Worm (Caenorhabditis elegans) whole organism, late embryonic: ENCODE results near the gene F59E11.2.

Source experiments
- C08G9.2 ChIP-seq: sonication (generic microtip); optimal IDR thresholded peaks from 2 replicates; lab custom pipeline; 2016; ENCODE audit warnings: mild to moderate bottlenecking, missing genetic modification characterization, moderate library complexity, missing compliant biosample characterization
- K02D7.2 ChIP-seq: sonication (generic microtip); optimal IDR thresholded peaks from 2 replicates; lab custom pipeline; 2017; ENCODE audit warnings: mild to moderate bottlenecking, missing genetic modification characterization, missing compliant biosample characterization
- Y22D7AL.16 ChIP-seq: sonication (generic microtip); optimal IDR thresholded peaks from 2 replicates; lab custom pipeline; 2016; ENCODE audit warnings: missing genetic modification characterization, missing compliant biosample characterization
- ceh-18 ChIP-seq: sonication (generic microtip); optimal IDR thresholded peaks from 2 replicates; lab custom pipeline; 2016; ENCODE audit warnings: missing genetic modification characterization, missing compliant biosample characterization
- ceh-30 ChIP-seq: fragments of 150-350 bp; optimal IDR thresholded peaks from 2 replicates; lab custom pipeline; 2014; ENCODE audit warnings: missing biosample characterization, missing genetic modification characterization
- ceh-9 ChIP-seq: sonication (generic microtip); optimal IDR thresholded peaks from 2 replicates; lab custom pipeline; 2016; ENCODE audit warnings: mild to moderate bottlenecking, missing genetic modification characterization, inconsistent platforms, missing compliant biosample characterization
- che-1 ChIP-seq: sonication (generic microtip); optimal IDR thresholded peaks from 2 replicates; lab custom pipeline; 2016; ENCODE audit warnings: mild to moderate bottlenecking, missing genetic modification characterization, missing compliant biosample characterization
- dve-1 ChIP-seq: sonication (generic microtip); optimal IDR thresholded peaks from 2 replicates; lab custom pipeline; 2017; ENCODE audit warnings: antibody characterized with exemption, mild to moderate bottlenecking, missing genetic modification characterization, missing compliant biosample characterization
- eyg-1 ChIP-seq: sonication (generic microtip); optimal IDR thresholded peaks from 2 replicates; lab custom pipeline; 2016; ENCODE audit warnings: missing genotype, missing genetic modification characterization, missing compliant biosample characterization
- fkh-10 ChIP-seq: fragments of 150-350 bp; optimal IDR thresholded peaks from 2 replicates; lab custom pipeline; 2014; ENCODE audit warnings: missing biosample characterization, missing genetic modification reagents, missing genetic modification characterization
- hlh-30 ChIP-seq: sonication (generic microtip); optimal IDR thresholded peaks from 2 replicates; lab custom pipeline; 2017; ENCODE audit warnings: antibody characterized with exemption, missing genetic modification characterization, missing compliant biosample characterization; ENCODE audit not compliant: insufficient read depth
- lin-11 ChIP-seq: fragments of 200-800 bp; sonication (Bioruptor generic); optimal IDR thresholded peaks from 2 replicates; lab custom pipeline; 2018; ENCODE audit warnings: mild to moderate bottlenecking, missing genetic modification characterization, missing compliant biosample characterization
- madf-2 ChIP-seq: sonication (generic microtip); optimal IDR thresholded peaks from 2 replicates; lab custom pipeline; 2017; ENCODE audit warnings: missing genetic modification characterization, missing compliant biosample characterization
- nhr-232 ChIP-seq: sonication (generic microtip); optimal IDR thresholded peaks from 2 replicates; lab custom pipeline; 2016; ENCODE audit warnings: missing genetic modification characterization, missing compliant biosample characterization
- odd-2 ChIP-seq: sonication (generic microtip); optimal IDR thresholded peaks from 2 replicates; lab custom pipeline; 2017; ENCODE audit warnings: antibody characterized with exemption, mild to moderate bottlenecking, missing genetic modification characterization, missing compliant biosample characterization
- pag-3 ChIP-seq: sonication (generic microtip); optimal IDR thresholded peaks from 2 replicates; lab custom pipeline; 2016; ENCODE audit warnings: missing compliant biosample characterization, missing genetic modification characterization, borderline replicate concordance
- pax-1 ChIP-seq: fragments of 150-350 bp; optimal IDR thresholded peaks from 2 replicates; lab custom pipeline; 2014; ENCODE audit warnings: missing biosample characterization, missing genetic modification characterization
- pha-4 ChIP-seq: fragments of 150-350 bp; optimal IDR thresholded peaks from 2 replicates; lab custom pipeline; 2018; ENCODE audit warnings: missing biosample characterization, missing genetic modification reagents, missing genetic modification characterization
- pqm-1 ChIP-seq: sonication (generic microtip); optimal IDR thresholded peaks from 2 replicates; lab custom pipeline; 2016; ENCODE audit warnings: missing genetic modification characterization, missing compliant biosample characterization
- pros-1 ChIP-seq: fragments of 150-350 bp; optimal IDR thresholded peaks from 2 replicates; lab custom pipeline; 2014; ENCODE audit warnings: missing biosample characterization, missing genetic modification reagents, missing genetic modification characterization
- sdc-2 ChIP-seq: sonication (generic microtip); optimal IDR thresholded peaks from 2 replicates; lab custom pipeline; 2016; ENCODE audit warnings: missing genotype, missing genetic modification characterization, missing compliant biosample characterization
- unc-3 ChIP-seq, 2 experiments: fragments of 200-800 bp in 1 of 2; sonication (Bioruptor generic) in 1 of 2; sonication (generic microtip) in 1 of 2; conservative IDR thresholded peaks in 1 of 2; optimal IDR thresholded peaks in 1 of 2; 2 replicates each; pipeline versions ENCODE4 v1.3.6 to Lab custom; 2016 to 2022; ENCODE audit warnings: missing compliant biosample characterization in 2 of 2, missing genetic modification characterization in 2 of 2, missing genetic modification reagents in 1 of 2
- ztf-16 ChIP-seq: sonication (generic microtip); optimal IDR thresholded peaks from 2 replicates; lab custom pipeline; 2017; ENCODE audit warnings: missing genetic modification characterization, missing compliant biosample characterization

The F59E11.2 gene

ce11 chrV:9035685-9036084 is 34.4 kb downstream of the F59E11.2 start, which contains the start of gene srsx-34:
TSS of gene srsx-34 (plus strand) at chrV:9035985.
- TF ChIP-seq unc-3 (GFP tag; conservative IDR thresholded peaks at IDR 0.05; lab: Robert Waterston, UW) (no peak), unc-3 (tag; optimal IDR thresholded peaks at IDR 0.05; lab: Kevin White, UChicago) (no peak), odd-2 (no peak), ceh-30 (no peak), hlh-30 (no peak)
- TF ChIP-seq, all 69 proteins: peak for 0

DNA sequence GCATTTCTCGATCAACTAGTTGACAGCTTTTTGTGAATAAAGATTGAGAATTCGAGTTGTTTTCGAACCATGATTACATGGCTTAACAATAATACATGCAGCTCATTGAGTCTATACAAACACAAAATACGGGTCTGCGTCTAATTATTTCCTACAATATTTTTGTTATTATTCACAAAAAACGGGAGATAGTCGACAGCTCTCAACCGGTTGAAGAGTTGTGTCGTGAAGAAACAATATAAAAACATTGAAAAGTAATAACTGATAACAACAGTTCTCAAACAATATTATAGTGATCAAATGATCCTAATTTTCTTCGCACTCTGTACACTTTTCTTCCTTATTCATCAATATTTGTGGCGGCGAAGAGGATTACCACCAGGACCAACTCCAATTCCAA is 39.8 kb downstream of the F59E11.2 start, which contains the start of gene cyp-33B1:
Gene cyp-33B1, plus strand, starts transcription at position 301 of the 400 bp plus-strand sequence.
- no peak for TF ChIP-seq K02D7.2 (tag; lab: Kevin White, UChicago)
- no peak for TF ChIP-seq pax-1
- no peak for TF ChIP-seq C08G9.2 (tag; lab: Kevin White, UChicago)
- TF ChIP-seq Y22D7AL.16 (tag; lab: Kevin White, UChicago) = no peak
- no peak for TF ChIP-seq che-1 (tag; lab: Kevin White, UChicago)

DNA sequence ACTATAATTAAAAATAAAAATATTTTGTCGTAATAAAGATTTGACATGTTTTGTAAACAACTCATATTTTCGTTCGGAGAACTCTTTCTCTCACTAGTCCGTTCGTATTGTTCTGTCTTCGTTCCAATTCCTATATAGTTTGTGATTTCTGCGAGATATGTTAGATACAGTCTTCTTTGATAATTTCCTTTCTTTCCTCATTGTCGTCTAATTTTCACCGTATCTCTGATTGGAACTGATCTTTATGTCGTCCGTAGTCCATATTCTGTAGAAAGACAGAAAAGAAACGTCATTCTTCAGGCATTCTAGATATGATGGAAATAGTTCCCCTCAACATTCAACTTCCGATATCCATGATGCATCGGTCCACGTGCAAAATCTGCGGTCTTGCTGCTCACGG is 43.6 kb downstream of the F59E11.2 start, which contains the start of gene nhr-30:
Gene nhr-30, plus strand, starts transcription at position 301 of the 400 bp plus-strand sequence.
- no peak for TF ChIP-seq dve-1 (tag; lab: Kevin White, UChicago)
- no peak for TF ChIP-seq fkh-10 (GFP tag; lab: Kevin White, UChicago)
- no peak for TF ChIP-seq pag-3 (tag; lab: Kevin White, UChicago)
- no peak for TF ChIP-seq ceh-18 (tag; lab: Kevin White, UChicago)
- TF ChIP-seq sdc-2 (tag; lab: Kevin White, UChicago) = no peak
- TF ChIP-seq pha-4 (tag; lab: Kevin White, UChicago) = no peak
- no peak for TF ChIP-seq eyg-1 (tag; lab: Kevin White, UChicago)
- no peak for TF ChIP-seq ceh-9 (tag; lab: Kevin White, UChicago)
- TF ChIP-seq ztf-16 (tag; lab: Kevin White, UChicago) = no peak
- no peak for TF ChIP-seq ceh-30
- TF ChIP-seq, all 69 proteins: peak for 0

ce11 chrV:9047555-9048049 is 46.3 kb downstream of the F59E11.2 start, which contains the start of gene C25E10.17:
TSS of gene C25E10.17 (minus strand) at chrV:9047605.
- TF ChIP-seq lin-11 (tag; lab: Kevin White, UChicago) = no peak

- TF ChIP-seq sdc-2 (tag; lab: Kevin White, UChicago) = no peak
- TF ChIP-seq pqm-1 (tag; lab: Kevin White, UChicago) = no peak
- TF ChIP-seq nhr-232 = no peak
- TF ChIP-seq ceh-30 = no peak
- no peak for TF ChIP-seq pros-1 (tag; lab: Kevin White, UChicago)
- TF ChIP-seq, all 69 proteins: peak for 0
Measured at ce11 chrV:9049271-9049670, 48.0 kb downstream of the F59E11.2 start.

ce11 chrV:9051100-9051499 is 49.8 kb downstream of the F59E11.2 start, which contains the start of gene C25E10.7:
TSS of gene C25E10.7 (minus strand) at chrV:9051200.
- TF ChIP-seq madf-2 (tag; lab: Kevin White, UChicago) = no peak
- TF ChIP-seq pros-1 (tag; lab: Kevin White, UChicago) = no peak
